Fruit fly (Drosophila melanogaster) whole organism, embryonic: ENCODE measurements around the gene Hayan.

Source experiments
- Asciz ChIP-seq: fragments of 200-800 bp; sonication (Bioruptor generic); optimal IDR thresholded peaks from 2 replicates; lab custom pipeline; 2017; ENCODE audit warnings: missing biosample characterization, mild to moderate bottlenecking, missing genetic modification characterization, missing genetic modification reagents
- CG12769 ChIP-seq: fragments of 200-800 bp; sonication (Bioruptor generic); optimal IDR thresholded peaks from 2 replicates; lab custom pipeline; 2019; ENCODE audit warnings: missing biosample characterization, mild to moderate bottlenecking, missing genetic modification characterization, moderate library complexity
- CG13775 ChIP-seq: fragments of 200-800 bp; sonication (Bioruptor generic); optimal IDR thresholded peaks from 3 replicates; lab custom pipeline; 2017; ENCODE audit warnings: missing biosample characterization, mild to moderate bottlenecking, missing genetic modification characterization
- CG1529 ChIP-seq: fragments of 200-800 bp; sonication (Bioruptor generic); optimal IDR thresholded peaks from 3 replicates; lab custom pipeline; 2018; ENCODE audit warnings: missing biosample characterization, missing genetic modification characterization
- CG1647 ChIP-seq: fragments of 200-800 bp; sonication (Bioruptor generic); optimal IDR thresholded peaks from 3 replicates; lab custom pipeline; 2016; ENCODE audit warnings: missing biosample characterization, missing genetic modification characterization
- CG17328 ChIP-seq: fragments of 200-800 bp; sonication (Bioruptor generic); IDR thresholded peaks from 2 replicates; pipeline ENCODE4 v1.3.6; 2022; ENCODE audit warnings: missing biosample characterization, missing genetic modification characterization
- CG18476 ChIP-seq: fragments of 200-800 bp; sonication (Bioruptor generic); optimal IDR thresholded peaks from 2 replicates; lab custom pipeline; 2016; ENCODE audit warnings: missing biosample characterization, mild to moderate bottlenecking, missing genetic modification characterization
- CG30020 ChIP-seq: fragments of 200-800 bp; optimal IDR thresholded peaks from 2 replicates; lab custom pipeline; 2019; ENCODE audit warnings: missing biosample characterization, mild to moderate bottlenecking, missing genetic modification characterization, moderate library complexity
- CG31441 ChIP-seq: fragments of 200-800 bp; sonication (Bioruptor generic); IDR thresholded peaks from 2 replicates; pipeline ENCODE4 v1.3.6; 2022; ENCODE audit warnings: missing biosample characterization, missing genetic modification characterization
- CG3163 ChIP-seq: fragments of 200-800 bp; sonication (Bioruptor generic); optimal IDR thresholded peaks from 3 replicates; lab custom pipeline; 2016; ENCODE audit warnings: missing biosample characterization, missing genetic modification characterization
- CG42726 ChIP-seq: fragments of 200-800 bp; sonication (Bioruptor generic); IDR thresholded peaks from 2 replicates; pipeline ENCODE4 v1.3.6; 2022; ENCODE audit warnings: missing biosample characterization, missing genetic modification characterization; ENCODE audit not compliant: partially characterized antibody
- CG4854 ChIP-seq: fragments of 200-800 bp; sonication (Bioruptor generic); optimal IDR thresholded peaks from 2 replicates; lab custom pipeline; 2016; ENCODE audit warnings: missing biosample characterization, missing genetic modification characterization, inconsistent platforms
- CG5245 ChIP-seq: fragments of 200-800 bp; sonication (Bioruptor generic); optimal IDR thresholded peaks from 3 replicates; lab custom pipeline; 2016; ENCODE audit warnings: missing biosample characterization, missing genetic modification characterization
- CG6254 ChIP-seq: fragments of 200-800 bp; sonication (Bioruptor generic); optimal IDR thresholded peaks from 3 replicates; lab custom pipeline; 2017; ENCODE audit warnings: mild to moderate bottlenecking, missing biosample characterization, missing genetic modification reagents, missing genetic modification characterization
- CG7786 ChIP-seq: fragments of 200-800 bp; sonication (Bioruptor generic); optimal IDR thresholded peaks from 2 replicates; lab custom pipeline; 2016; ENCODE audit warnings: missing biosample characterization, missing genetic modification characterization
- CG8944 ChIP-seq: fragments of 200-800 bp; sonication (Bioruptor generic); optimal IDR thresholded peaks from 3 replicates; lab custom pipeline; 2016; ENCODE audit warnings: missing biosample characterization, missing genetic modification characterization
- CTCF ChIP-seq: fragments of 200-800 bp; sonication (Bioruptor generic); optimal IDR thresholded peaks from 2 replicates; lab custom pipeline; 2017; ENCODE audit warnings: missing biosample characterization, mild to moderate bottlenecking, missing genetic modification characterization, moderate library complexity
- Drgx ChIP-seq: fragments of 200-800 bp; sonication (Bioruptor generic); IDR thresholded peaks from 2 replicates; pipeline ENCODE4 v1.3.6; 2022; ENCODE audit warnings: missing biosample characterization, missing genetic modification characterization
- E2f1 ChIP-seq: fragments of 200-800 bp; sonication (Bioruptor generic); IDR thresholded peaks from 2 replicates; pipeline ENCODE4 v1.3.6; 2022; ENCODE audit warnings: missing biosample characterization, missing genetic modification characterization
- Ets65A ChIP-seq: fragments of 200-800 bp; sonication (Bioruptor generic); peaks from one replicate; lab custom pipeline; 2016; ENCODE audit warnings: missing biosample characterization, missing genetic modification characterization
- Gug ChIP-seq: fragments of 200-800 bp; sonication (Bioruptor generic); IDR thresholded peaks from 4 replicates; pipeline ENCODE4 v1.3.6; 2022; ENCODE audit warnings: missing biosample characterization, missing genetic modification characterization
- Hand ChIP-seq: fragments of 200-800 bp; sonication (Bioruptor generic); optimal IDR thresholded peaks from 2 replicates; lab custom pipeline; 2017; ENCODE audit warnings: mild to moderate bottlenecking, missing biosample characterization, missing genetic modification reagents, missing genetic modification characterization
- Hmr ChIP-seq: fragments of 200-800 bp; sonication (Bioruptor generic); optimal IDR thresholded peaks from 3 replicates; lab custom pipeline; 2017; ENCODE audit warnings: mild to moderate bottlenecking, missing biosample characterization, missing genetic modification reagents, missing genetic modification characterization
- Hr51 ChIP-seq, 2 experiments: fragments of 200-800 bp; sonication (Bioruptor generic); optimal IDR thresholded peaks; 2 replicates in 1 of 2; 3 replicates in 1 of 2; lab custom pipeline; 2016 to 2018; ENCODE audit warnings: missing biosample characterization in 2 of 2, missing genetic modification characterization in 2 of 2, mild to moderate bottlenecking in 1 of 2, moderate library complexity in 1 of 2
- MTF-1 ChIP-seq: fragments of 200-800 bp; sonication (Bioruptor generic); optimal IDR thresholded peaks from 2 replicates; lab custom pipeline; 2018; ENCODE audit warnings: missing biosample characterization, mild to moderate bottlenecking, missing genetic modification characterization, borderline replicate concordance
- NC2β ChIP-seq: fragments of 200-800 bp; sonication (Bioruptor generic); optimal IDR thresholded peaks from 2 replicates; lab custom pipeline; 2016; ENCODE audit warnings: missing biosample characterization, missing genetic modification characterization
- Nf-YA ChIP-seq: fragments of 200-800 bp; sonication (Bioruptor generic); IDR thresholded peaks from 2 replicates; pipeline ENCODE4 v1.3.6; 2022; ENCODE audit warnings: missing biosample characterization, missing genetic modification characterization
- NfI ChIP-seq: fragments of 200-800 bp; sonication (Bioruptor generic); optimal IDR thresholded peaks from 3 replicates; lab custom pipeline; 2018; ENCODE audit warnings: missing biosample characterization, mild to moderate bottlenecking, missing genetic modification characterization, moderate library complexity
- Xrp1 ChIP-seq: fragments of 200-800 bp; sonication (Bioruptor generic); IDR thresholded peaks from 2 replicates; pipeline ENCODE4 v1.3.6; 2022; ENCODE audit warnings: missing biosample characterization, missing genetic modification characterization
- bbx ChIP-seq: fragments of 200-800 bp; sonication (Bioruptor generic); IDR thresholded peaks from 2 replicates; pipeline ENCODE4 v1.3.6; 2022; ENCODE audit warnings: missing biosample characterization, missing genetic modification characterization; ENCODE audit not compliant: partially characterized antibody
- bcd ChIP-seq: fragments of 200-800 bp; sonication (Bioruptor generic); optimal IDR thresholded peaks from 2 replicates; lab custom pipeline; 2017; ENCODE audit warnings: missing biosample characterization, mild to moderate bottlenecking, missing genetic modification characterization
- cato ChIP-seq: fragments of 200-800 bp; sonication (Bioruptor generic); optimal IDR thresholded peaks from 2 replicates; lab custom pipeline; 2016; ENCODE audit warnings: missing biosample characterization, missing genetic modification characterization, borderline replicate concordance
- crc ChIP-seq: fragments of 200-800 bp; sonication (Bioruptor generic); optimal IDR thresholded peaks from 2 replicates; lab custom pipeline; 2016; ENCODE audit warnings: missing biosample characterization, missing genetic modification characterization
- danr ChIP-seq: fragments of 200-800 bp; sonication (Bioruptor generic); IDR thresholded peaks from 2 replicates; pipeline ENCODE4 v1.3.6; 2022; ENCODE audit warnings: missing biosample characterization, missing genetic modification characterization
- dimm ChIP-seq: fragments of 200-800 bp; sonication (Bioruptor generic); IDR thresholded peaks from 2 replicates; pipeline ENCODE4 v1.3.6; 2022; ENCODE audit warnings: missing biosample characterization, missing genetic modification characterization
- en ChIP-seq: fragments of 200-800 bp; sonication (Bioruptor generic); optimal IDR thresholded peaks from 2 replicates; lab custom pipeline; 2016; ENCODE audit warnings: missing biosample characterization, missing genetic modification characterization
- esg ChIP-seq: fragments of 200-800 bp; sonication (Bioruptor generic); conservative IDR thresholded peaks from 2 replicates; pipeline ENCODE4 v1.3.6; 2022; ENCODE audit warnings: missing biosample characterization, missing genetic modification characterization
- grau ChIP-seq: fragments of 200-800 bp; optimal IDR thresholded peaks from 3 replicates; lab custom pipeline; 2019; ENCODE audit warnings: missing biosample characterization, mild to moderate bottlenecking, missing genetic modification characterization, moderate library complexity
- gsb ChIP-seq: fragments of 200-800 bp; sonication (Bioruptor generic); IDR thresholded peaks from 2 replicates; pipeline ENCODE4 v1.3.6; 2022; ENCODE audit warnings: missing biosample characterization, missing genetic modification characterization
- klu ChIP-seq: fragments of 200-800 bp; sonication (Bioruptor generic); IDR thresholded peaks from 2 replicates; pipeline ENCODE4 v1.3.6; 2022; ENCODE audit warnings: missing biosample characterization, missing genetic modification characterization
- lbe ChIP-seq: fragments of 200-800 bp; sonication (Bioruptor generic); optimal IDR thresholded peaks from 2 replicates; lab custom pipeline; 2016; ENCODE audit warnings: missing biosample characterization, mild to moderate bottlenecking, missing genetic modification characterization
- pho ChIP-seq: fragments of 200-800 bp; sonication (Bioruptor generic); optimal IDR thresholded peaks from 2 replicates; lab custom pipeline; 2016; ENCODE audit warnings: missing biosample characterization, missing genetic modification characterization
- slbo ChIP-seq: fragments of 200-800 bp; sonication (Bioruptor generic); IDR thresholded peaks from 2 replicates; pipeline ENCODE4 v1.3.6; 2022; ENCODE audit warnings: missing biosample characterization, missing genetic modification characterization
- stc ChIP-seq: fragments of 200-800 bp; sonication (Bioruptor generic); IDR thresholded peaks from 2 replicates; pipeline ENCODE4 v1.3.6; 2022; ENCODE audit warnings: missing biosample characterization, missing genetic modification characterization
- toy ChIP-seq: fragments of 200-800 bp; sonication (Bioruptor generic); IDR thresholded peaks from 2 replicates; pipeline ENCODE4 v1.3.6; 2022; ENCODE audit warnings: missing biosample characterization, missing genetic modification characterization
- tup ChIP-seq: fragments of 200-800 bp; sonication (Bioruptor generic); optimal IDR thresholded peaks from 2 replicates; lab custom pipeline; 2016; ENCODE audit warnings: missing biosample characterization, mild to moderate bottlenecking, missing genetic modification characterization, moderate library complexity
- wor ChIP-seq: fragments of 200-800 bp; sonication (Bioruptor generic); IDR thresholded peaks from 2 replicates; pipeline ENCODE4 v1.3.6; 2022; ENCODE audit warnings: missing biosample characterization, missing genetic modification characterization
- zfh2 ChIP-seq: fragments of 200-800 bp; sonication (Bioruptor generic); optimal IDR thresholded peaks from 2 replicates; lab custom pipeline; 2016; ENCODE audit warnings: missing biosample characterization, missing genetic modification characterization

Gene Hayan

DNA sequence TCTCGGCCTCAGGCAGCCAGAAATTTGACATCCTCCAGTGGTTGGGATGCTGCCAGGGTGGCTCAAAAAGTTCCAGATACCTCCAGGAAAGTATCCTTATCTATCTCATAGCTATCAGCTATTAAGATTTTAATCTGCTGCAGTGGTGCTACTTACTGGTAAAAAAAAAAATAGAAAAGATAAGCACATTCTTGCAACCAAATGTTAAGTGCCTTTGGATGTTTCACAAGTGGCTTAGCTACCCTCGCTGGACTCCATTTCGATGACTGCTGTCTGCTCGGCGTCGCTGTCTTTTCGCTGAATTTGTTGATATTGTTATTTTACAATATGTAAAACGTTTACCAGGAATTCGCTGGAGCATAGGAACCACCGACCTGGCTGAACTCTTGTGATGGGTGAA is 30.9 kb downstream of the Hayan start (continued):
- TF ChIP-seq CG18476: peak; percentile 68
- TF ChIP-seq, all 482 proteins: peak for 14

DNA sequence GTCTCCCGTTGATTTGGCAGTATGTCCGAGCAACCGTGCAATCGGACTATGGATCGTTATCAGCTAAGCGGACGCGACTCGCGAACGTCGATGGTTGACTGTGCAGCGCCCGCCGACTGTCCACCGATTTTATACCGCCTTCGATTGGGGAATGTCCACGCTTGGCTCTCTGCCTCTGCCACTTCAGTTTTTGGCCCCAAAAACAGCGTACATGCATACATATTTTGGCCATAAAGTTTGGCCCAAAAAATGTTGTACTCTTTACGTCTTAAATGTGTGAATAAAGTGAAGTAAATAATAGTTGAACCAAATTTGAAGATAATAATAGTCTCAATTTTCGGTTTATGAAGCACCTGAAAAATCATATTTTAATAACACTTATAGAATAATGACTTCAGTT is 43.1 kb downstream of the Hayan start, which contains the start of gene CG32548:
Gene CG32548, minus strand, starts transcription at position 101 of the 400 bp plus-strand sequence.
- TF ChIP-seq NfI (GFP tag; lab: Kevin White, UChicago): no peak

DNA sequence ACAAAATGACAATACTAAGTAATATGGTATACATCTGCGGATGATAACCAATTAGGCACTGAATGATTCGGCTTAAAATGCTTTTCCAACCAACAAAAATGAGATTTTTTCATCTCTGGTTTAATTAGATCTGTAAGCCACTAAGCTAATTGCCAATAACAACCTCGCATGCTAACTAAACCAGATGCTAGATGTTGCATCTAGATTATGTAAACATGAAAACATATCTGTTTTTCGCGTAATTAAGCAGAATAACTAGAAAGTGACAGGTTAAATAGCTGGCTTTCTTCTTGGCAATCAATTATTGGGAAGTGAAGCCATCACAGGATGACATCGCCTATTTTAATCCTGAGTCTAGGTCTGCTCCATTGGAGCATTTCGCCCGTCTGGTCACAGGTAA is 44.2 kb downstream of the Hayan start, which contains the start of gene CG43841:
Gene CG43841, plus strand, starts transcription at position 301 of the 400 bp plus-strand sequence.
- no peak for TF ChIP-seq dimm (GFP tag; lab: Robert Waterston, UW)
- TF ChIP-seq klu (GFP tag; lab: Robert Waterston, UW): no peak
- no peak for TF ChIP-seq zfh2 (GFP tag; lab: Kevin White, UChicago)
- TF ChIP-seq Ets65A (GFP tag; lab: Kevin White, UChicago): no peak
- no peak for TF ChIP-seq bbx
- TF ChIP-seq Xrp1 (GFP tag; lab: Robert Waterston, UW): no peak
- TF ChIP-seq esg (GFP tag; lab: Robert Waterston, UW): no peak
- no peak for TF ChIP-seq lbe (GFP tag; lab: Kevin White, UChicago)
- TF ChIP-seq E2f1 (GFP tag; lab: Robert Waterston, UW): no peak
- no peak for TF ChIP-seq danr (GFP tag; lab: Robert Waterston, UW)
- no peak for TF ChIP-seq CTCF
- no peak for TF ChIP-seq Drgx
- no peak for TF ChIP-seq cato (GFP tag; lab: Kevin White, UChicago)
- no peak for TF ChIP-seq CG5245
- no peak for TF ChIP-seq CG8944
- TF ChIP-seq CG13775 (GFP tag; lab: Kevin White, UChicago): no peak
- no peak for TF ChIP-seq CG30020 (tag; lab: Kevin White, UChicago)

DNA sequence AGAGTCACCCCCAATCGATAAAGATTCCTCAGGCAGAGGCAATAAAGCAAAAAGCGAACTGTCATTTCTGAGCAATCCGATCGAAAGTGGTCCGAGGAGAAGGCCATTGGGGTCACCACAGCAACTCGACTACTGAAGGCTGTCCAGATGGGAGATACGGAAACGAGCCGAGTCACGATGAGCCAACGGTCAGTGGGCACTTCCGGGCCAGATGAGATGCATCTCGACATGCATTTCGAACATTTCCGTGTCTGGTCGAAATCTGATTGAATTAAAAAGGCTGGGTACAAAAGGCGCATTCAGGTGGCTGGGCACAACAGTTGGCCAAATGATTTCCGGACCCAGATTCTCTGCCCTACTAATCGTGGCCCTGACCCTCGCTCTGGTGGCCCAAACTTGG is 45.0 kb downstream of the Hayan start, which contains the start of gene CG32551:
Gene CG32551, plus strand, starts transcription at position 301 of the 400 bp plus-strand sequence.
- TF ChIP-seq toy (GFP tag; lab: Robert Waterston, UW) (no peak), Gug (no peak), pho (GFP tag; lab: Kevin White, UChicago) (no peak), CG4854 (no peak), Hr51 (GFP tag; optimal IDR thresholded peaks at IDR 0.05; lab: Kevin White, UChicago) (no peak), Nf-YA (GFP tag; lab: Robert Waterston, UW) (no peak), grau (tag; lab: Kevin White, UChicago) (no peak), CG3163 (GFP tag; lab: Kevin White, UChicago) (no peak), Asciz (no peak), CG1529 (GFP tag; lab: Kevin White, UChicago) (no peak), gsb (GFP tag; lab: Robert Waterston, UW) (no peak), slbo (GFP tag; lab: Robert Waterston, UW) (no peak), MTF-1 (GFP tag; lab: Kevin White, UChicago) (no peak), CG6254 (GFP tag; lab: Kevin White, UChicago) (no peak), CG31441 (no peak), CG42726 (GFP tag; lab: Robert Waterston, UW) (no peak), CG1647 (GFP tag; lab: Kevin White, UChicago) (no peak)

DNA sequence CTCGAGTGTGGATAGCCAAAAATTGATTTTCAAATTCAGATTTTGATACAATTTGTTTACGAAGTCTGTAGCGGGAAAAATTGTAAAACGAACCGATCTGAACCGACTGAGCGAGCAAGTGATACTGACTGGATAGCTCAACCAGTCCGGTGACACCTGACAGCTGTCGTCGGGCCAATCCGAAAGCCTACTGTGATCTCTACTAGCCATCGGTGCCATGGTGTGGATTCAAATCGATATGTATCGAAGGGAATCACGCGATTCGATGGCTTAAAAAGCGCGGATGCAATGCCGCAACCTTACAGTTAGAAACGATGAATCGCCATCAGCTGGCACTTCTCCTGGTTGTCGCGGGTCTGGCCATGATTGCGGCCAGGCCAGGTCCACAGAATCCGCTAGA is 46.4 kb downstream of the Hayan start, which contains the start of gene CG6290:
Gene CG6290, plus strand, starts transcription at position 301 of the 400 bp plus-strand sequence.
- TF ChIP-seq Hmr: no peak
- no peak for TF ChIP-seq crc (GFP tag; lab: Kevin White, UChicago)
- TF ChIP-seq CG7786 (GFP tag; lab: Kevin White, UChicago): no peak
- no peak for TF ChIP-seq CG17328 (GFP tag; lab: Robert Waterston, UW)
- TF ChIP-seq tup: no peak
- TF ChIP-seq wor: no peak
- no peak for TF ChIP-seq CG5245
- TF ChIP-seq stc (GFP tag; lab: Robert Waterston, UW): no peak
- no peak for TF ChIP-seq Hand (GFP tag; lab: Kevin White, UChicago)
- TF ChIP-seq CG12769 (tag; lab: Kevin White, UChicago): no peak
- TF ChIP-seq NC2β (GFP tag; lab: Kevin White, UChicago): no peak
- TF ChIP-seq bcd: no peak
- no peak for TF ChIP-seq en (GFP tag; lab: Kevin White, UChicago)
